Fruit fly (Drosophila melanogaster): ENCODE data around the gene CG12237.

Gene CG12237

dm6 chrX:19597684-19598363, 44.8 kb downstream of the CG12237 start, which contains the start of gene RpS10b (continued):
- TF ChIP-seq CG32772 (GFP tag; IDR thresholded peaks at IDR 0.05) (peak; percentile 69; the same call in 1 of the 2 replicates), nerfin-2 (GFP tag; IDR thresholded peaks at IDR 0.05; ENCODE audit: partially characterized antibody) (peak; percentile 86), crc (GFP tag; optimal IDR thresholded peaks at IDR 0.05) (peak; percentile 46), ttk (GFP tag; IDR thresholded peaks at IDR 0.05) (peak; percentile 60), CG14860 (GFP tag; IDR thresholded peaks at IDR 0.05; ENCODE audit: partially characterized antibody) (peak; percentile 97), CG15073 (GFP tag; optimal IDR thresholded peaks at IDR 0.05) (no peak), CG11456 (GFP tag; IDR thresholded peaks at IDR 0.05) (peak; percentile 90), Fer3 (tag; optimal IDR thresholded peaks at IDR 0.05) (peak; percentile 86), Mrtf (GFP tag; IDR thresholded peaks at IDR 0.05) (peak; percentile 72; the same call in 2 of the 3 replicates), H15 (GFP tag; IDR thresholded peaks at IDR 0.05) (peak; percentile 75), Rx (GFP tag; IDR thresholded peaks at IDR 0.05) (peak; percentile 81), salm (tag; optimal IDR thresholded peaks at IDR 0.05) (peak; percentile 83), wdn (GFP tag; IDR thresholded peaks at IDR 0.05) (peak; percentile 72), CG1602 (GFP tag; optimal IDR thresholded peaks at IDR 0.05) (peak; percentile 40), Bgb (GFP tag; IDR thresholded peaks at IDR 0.05; ENCODE audit: partially characterized antibody) (peak; percentile 91), MBD-R2 (GFP tag; IDR thresholded peaks at IDR 0.05) (peak; percentile 42; the same call in 1 of the 2 replicates), Six4 (GFP tag; optimal IDR thresholded peaks at IDR 0.05) (peak; percentile 74), caup (GFP tag; optimal IDR thresholded peaks at IDR 0.05; ENCODE audit: severe bottlenecking) (peak; percentile 97), ato (GFP tag; IDR thresholded peaks at IDR 0.05; ENCODE audit: partially characterized antibody) (peak; percentile 74; the same call in 1 of the 2 replicates), CG15011 (GFP tag; optimal IDR thresholded peaks at IDR 0.05) (peak; percentile 95), CG13296 (GFP tag; optimal IDR thresholded peaks at IDR 0.05) (peak; percentile 95), otp (GFP tag; IDR thresholded peaks at IDR 0.05) (peak; percentile 87), CG7556 (GFP tag; optimal IDR thresholded peaks at IDR 0.05) (peak; percentile 79), cad (GFP tag; optimal IDR thresholded peaks at IDR 0.05) (no peak), CG1233 (GFP tag; optimal IDR thresholded peaks at IDR 0.05) (peak; percentile 96), CG8359 (GFP tag; optimal IDR thresholded peaks at IDR 0.05; ENCODE audit: borderline replicate concordance) (peak; percentile 85), lilli (GFP tag; optimal IDR thresholded peaks at IDR 0.05) (peak; percentile 28), Abd-B (GFP tag; optimal IDR thresholded peaks at IDR 0.05) (peak; percentile 83), wor (GFP tag; IDR thresholded peaks at IDR 0.05) (peak; percentile 50), Mad (GFP tag; optimal IDR thresholded peaks at IDR 0.05) (peak; percentile 86), CG3995 (GFP tag; optimal IDR thresholded peaks at IDR 0.05) (peak; percentile 77), ems (GFP tag; optimal IDR thresholded peaks at IDR 0.05) (peak; percentile 81), seq (GFP tag; IDR thresholded peaks at IDR 0.05) (peak; percentile 83), PHDP (tag; optimal IDR thresholded peaks at IDR 0.05) (peak; percentile 86), CTCF (GFP tag; optimal IDR thresholded peaks at IDR 0.05) (peak; percentile 69), br (optimal IDR thresholded peaks at IDR 0.05) (no peak), CG12769 (tag; optimal IDR thresholded peaks at IDR 0.05) (peak; percentile 78), C15 (GFP tag; IDR thresholded peaks at IDR 0.05) (peak; percentile 25; the same call in 1 of the 3 replicates), vnd (GFP tag; IDR thresholded peaks at IDR 0.05; ENCODE audit: partially characterized antibody) (peak; percentile 96), CG4730 (GFP tag; IDR thresholded peaks at IDR 0.05) (0 out of 2 replicates have a peak, but pooled peaks have one; percentile 25), disco-r (GFP tag; optimal IDR thresholded peaks at IDR 0.05) (peak; percentile 93), CG10209 (GFP tag; optimal IDR thresholded peaks at IDR 0.05) (peak; percentile 92), CG31365 (tag; optimal IDR thresholded peaks at IDR 0.05) (peak; percentile 81), sc (optimal IDR thresholded peaks at IDR 0.05) (no peak), sc (GFP tag; optimal IDR thresholded peaks at IDR 0.05) (peak; percentile 85), CG2678 (tag; optimal IDR thresholded peaks at IDR 0.05) (peak; percentile 80), CG6272 (GFP tag; IDR thresholded peaks at IDR 0.05) (peak; percentile 63; the same call in 1 of the 2 replicates), CG30403 (GFP tag; optimal IDR thresholded peaks at IDR 0.05) (peak; percentile 75), CG16863 (GFP tag; optimal IDR thresholded peaks at IDR 0.05) (peak; percentile 83), trem (tag; optimal IDR thresholded peaks at IDR 0.05) (peak; percentile 83)

Data from whole organism, embryonic.